Fruit fly (Drosophila melanogaster) whole organism, embryonic: Measurements from ENCODE around the gene CG9733.

Experiments
- Atf6 ChIP-seq: fragments of 200-800 bp; sonication (Bioruptor generic); IDR thresholded peaks from 2 replicates; pipeline ENCODE4 v1.3.6; 2022; ENCODE audit warnings: missing biosample characterization, missing genetic modification characterization
- Blimp-1 ChIP-seq: fragments of 200-800 bp; sonication (Bioruptor generic); optimal IDR thresholded peaks from 3 replicates; lab custom pipeline; 2018; ENCODE audit warnings: missing biosample characterization, missing genetic modification characterization, mild to moderate bottlenecking, moderate library complexity, missing genetic modification reagents
- CG1024 ChIP-seq: fragments of 200-800 bp; sonication (Bioruptor generic); IDR thresholded peaks from 2 replicates; pipeline ENCODE4 v1.3.6; 2022; ENCODE audit warnings: missing biosample characterization, missing genetic modification characterization
- CG10431 ChIP-seq: fragments of 200-800 bp; sonication (Bioruptor generic); optimal IDR thresholded peaks from 3 replicates; lab custom pipeline; 2018; ENCODE audit warnings: missing biosample characterization, mild to moderate bottlenecking, missing genetic modification characterization
- CG11723 ChIP-seq: fragments of 200-800 bp; sonication (Bioruptor generic); optimal IDR thresholded peaks from 2 replicates; lab custom pipeline; 2017; ENCODE audit warnings: missing biosample characterization, mild to moderate bottlenecking, missing genetic modification characterization
- CG12769 ChIP-seq: fragments of 200-800 bp; sonication (Bioruptor generic); optimal IDR thresholded peaks from 2 replicates; lab custom pipeline; 2019; ENCODE audit warnings: missing biosample characterization, mild to moderate bottlenecking, missing genetic modification characterization, moderate library complexity
- CG13287 ChIP-seq: fragments of 200-800 bp; sonication (Bioruptor generic); IDR thresholded peaks from 2 replicates; pipeline ENCODE4 v1.3.6; 2022; ENCODE audit warnings: missing biosample characterization, missing genetic modification characterization; ENCODE audit not compliant: partially characterized antibody
- CG13296 ChIP-seq: fragments of 200-800 bp; sonication (Bioruptor generic); optimal IDR thresholded peaks from 3 replicates; lab custom pipeline; 2018; ENCODE audit warnings: missing biosample characterization, mild to moderate bottlenecking, missing genetic modification characterization
- CG14667 ChIP-seq: fragments of 200-800 bp; sonication (Bioruptor generic); IDR thresholded peaks from 2 replicates; pipeline ENCODE4 v1.3.6; 2022; ENCODE audit warnings: missing biosample characterization, missing genetic modification characterization
- CG15269 ChIP-seq: fragments of 200-800 bp; sonication (Bioruptor generic); optimal IDR thresholded peaks from 2 replicates; lab custom pipeline; 2018; ENCODE audit warnings: missing biosample characterization, mild to moderate bottlenecking, missing genetic modification characterization, moderate library complexity
- CG3065 ChIP-seq: fragments of 200-800 bp; sonication (Bioruptor generic); optimal IDR thresholded peaks from 2 replicates; lab custom pipeline; 2016; ENCODE audit warnings: missing biosample characterization, missing genetic modification characterization
- CG32772 ChIP-seq: fragments of 200-800 bp; sonication (Bioruptor generic); IDR thresholded peaks from 2 replicates; pipeline ENCODE4 v1.3.6; 2022; ENCODE audit warnings: missing biosample characterization, missing genetic modification characterization
- CG33557 ChIP-seq: fragments of 200-800 bp; sonication (Bioruptor generic); optimal IDR thresholded peaks from 2 replicates; lab custom pipeline; 2019; ENCODE audit warnings: missing biosample characterization, mild to moderate bottlenecking, missing genetic modification characterization, moderate library complexity
- CG6254 ChIP-seq: fragments of 200-800 bp; sonication (Bioruptor generic); optimal IDR thresholded peaks from 3 replicates; lab custom pipeline; 2017; ENCODE audit warnings: mild to moderate bottlenecking, missing biosample characterization, missing genetic modification reagents, missing genetic modification characterization
- CG8089 ChIP-seq: fragments of 200-800 bp; sonication (Bioruptor generic); optimal IDR thresholded peaks from 3 replicates; lab custom pipeline; 2016; ENCODE audit warnings: missing biosample characterization, missing genetic modification characterization
- CTCF ChIP-seq: fragments of 200-800 bp; sonication (Bioruptor generic); optimal IDR thresholded peaks from 2 replicates; lab custom pipeline; 2017; ENCODE audit warnings: missing biosample characterization, mild to moderate bottlenecking, missing genetic modification characterization, moderate library complexity
- CrebB ChIP-seq: fragments of 200-800 bp; sonication (Bioruptor generic); optimal IDR thresholded peaks from 3 replicates; lab custom pipeline; 2018; ENCODE audit warnings: missing biosample characterization, mild to moderate bottlenecking, missing genetic modification characterization
- Ets65A ChIP-seq: fragments of 200-800 bp; sonication (Bioruptor generic); peaks from one replicate; lab custom pipeline; 2016; ENCODE audit warnings: missing biosample characterization, missing genetic modification characterization
- HHEX ChIP-seq: fragments of 200-800 bp; sonication (Bioruptor generic); optimal IDR thresholded peaks from 3 replicates; lab custom pipeline; 2017; ENCODE audit warnings: missing biosample characterization, mild to moderate bottlenecking, missing genetic modification characterization, missing genetic modification reagents
- Kr ChIP-seq: fragments of 200-800 bp; sonication (Bioruptor generic); optimal IDR thresholded peaks from 2 replicates; lab custom pipeline; 2017; ENCODE audit warnings: missing biosample characterization, mild to moderate bottlenecking, missing genetic modification characterization
- MESR4 ChIP-seq: fragments of 200-800 bp; sonication (Bioruptor generic); optimal IDR thresholded peaks from 2 replicates; lab custom pipeline; 2018; ENCODE audit warnings: missing biosample characterization, mild to moderate bottlenecking, missing genetic modification characterization, moderate library complexity
- Mad ChIP-seq: fragments of 200-800 bp; sonication (Bioruptor generic); optimal IDR thresholded peaks from 2 replicates; lab custom pipeline; 2016; ENCODE audit warnings: missing biosample characterization, missing genetic modification characterization
- Med ChIP-seq: fragments of 200-800 bp; sonication (Bioruptor generic); peaks from one replicate; lab custom pipeline; 2016; ENCODE audit warnings: missing biosample characterization, missing genetic modification characterization, mild to moderate bottlenecking, inconsistent platforms, moderate library complexity
- Neu2 ChIP-seq: fragments of 200-800 bp; sonication (Bioruptor generic); optimal IDR thresholded peaks from 3 replicates; lab custom pipeline; 2016; ENCODE audit warnings: missing biosample characterization, missing genetic modification characterization, borderline replicate concordance
- Opbp ChIP-seq: fragments of 200-800 bp; sonication (Bioruptor generic); IDR thresholded peaks from 3 replicates; pipeline ENCODE4 v1.3.6; 2022; ENCODE audit warnings: missing biosample characterization, missing genetic modification characterization; ENCODE audit not compliant: partially characterized antibody
- Pdp1 ChIP-seq, 2 experiments: fragments of 200-800 bp; sonication (Bioruptor generic); optimal IDR thresholded peaks; 3 replicates each; lab custom pipeline; 2016; ENCODE audit warnings: missing biosample characterization in 2 of 2, missing genetic modification characterization in 2 of 2, mild to moderate bottlenecking in 1 of 2, moderate library complexity in 1 of 2
- ara ChIP-seq: fragments of 200-800 bp; sonication (Bioruptor generic); IDR thresholded peaks from 2 replicates; pipeline ENCODE4 v1.3.6; 2022; ENCODE audit warnings: missing biosample characterization, missing genetic modification characterization
- bowl ChIP-seq: fragments of 200-800 bp; sonication (Bioruptor generic); IDR thresholded peaks from 2 replicates; pipeline ENCODE4 v1.3.6; 2022; ENCODE audit warnings: missing biosample characterization, missing genetic modification characterization
- cato ChIP-seq: fragments of 200-800 bp; sonication (Bioruptor generic); optimal IDR thresholded peaks from 2 replicates; lab custom pipeline; 2016; ENCODE audit warnings: missing biosample characterization, missing genetic modification characterization, borderline replicate concordance
- gem ChIP-seq: fragments of 200-800 bp; sonication (Bioruptor generic); optimal IDR thresholded peaks from 2 replicates; lab custom pipeline; 2019; ENCODE audit warnings: missing biosample characterization, mild to moderate bottlenecking, missing genetic modification characterization, moderate library complexity
- gro ChIP-seq: fragments of 200-800 bp; sonication (Bioruptor generic); optimal IDR thresholded peaks from 2 replicates; lab custom pipeline; 2016; ENCODE audit warnings: missing biosample characterization, missing genetic modification characterization
- kah ChIP-seq: fragments of 200-800 bp; sonication (Bioruptor generic); optimal IDR thresholded peaks from 2 replicates; lab custom pipeline; 2018; ENCODE audit warnings: missing biosample characterization, mild to moderate bottlenecking, missing genetic modification characterization
- klu ChIP-seq: fragments of 200-800 bp; sonication (Bioruptor generic); IDR thresholded peaks from 2 replicates; pipeline ENCODE4 v1.3.6; 2022; ENCODE audit warnings: missing biosample characterization, missing genetic modification characterization
- kni ChIP-seq: fragments of 200-800 bp; sonication (Bioruptor generic); optimal IDR thresholded peaks from 3 replicates; lab custom pipeline; 2017; ENCODE audit warnings: mild to moderate bottlenecking, missing biosample characterization, missing genetic modification reagents, missing genetic modification characterization
- lab ChIP-seq: fragments of 200-800 bp; sonication (Bioruptor generic); optimal IDR thresholded peaks from 3 replicates; lab custom pipeline; 2017; ENCODE audit warnings: missing biosample characterization, missing genetic modification characterization, mild to moderate bottlenecking, moderate library complexity, missing genetic modification reagents
- nom ChIP-seq: fragments of 200-800 bp; sonication (Bioruptor generic); optimal IDR thresholded peaks from 2 replicates; lab custom pipeline; 2017; ENCODE audit warnings: missing biosample characterization, missing genetic modification characterization, mild to moderate bottlenecking, moderate library complexity, missing genetic modification reagents
- oc ChIP-seq: fragments of 200-800 bp; sonication (Bioruptor generic); optimal IDR thresholded peaks from 2 replicates; lab custom pipeline; 2018; ENCODE audit warnings: missing biosample characterization, mild to moderate bottlenecking, missing genetic modification characterization, moderate library complexity
- onecut ChIP-seq: fragments of 200-800 bp; sonication (Bioruptor generic); IDR thresholded peaks from 2 replicates; pipeline ENCODE4 v1.3.6; 2022; ENCODE audit warnings: missing biosample characterization, missing genetic modification characterization
- otp ChIP-seq: fragments of 200-800 bp; sonication (Bioruptor generic); IDR thresholded peaks from 3 replicates; pipeline ENCODE4, ENCODE4 v1.3.6; 2022; ENCODE audit warnings: missing biosample characterization, missing genetic modification characterization
- pros ChIP-seq: fragments of 200-800 bp; sonication (Bioruptor generic); optimal IDR thresholded peaks from 3 replicates; lab custom pipeline; 2019; ENCODE audit warnings: missing biosample characterization, mild to moderate bottlenecking, missing genetic modification characterization, moderate library complexity
- run ChIP-seq: fragments of 200-800 bp; sonication (Bioruptor generic); optimal IDR thresholded peaks from 3 replicates; lab custom pipeline; 2018; ENCODE audit warnings: missing biosample characterization, mild to moderate bottlenecking, missing genetic modification characterization
- salm ChIP-seq: fragments of 200-800 bp; sonication (Bioruptor generic); optimal IDR thresholded peaks from 2 replicates; lab custom pipeline; 2018; ENCODE audit warnings: missing biosample characterization, mild to moderate bottlenecking, missing genetic modification characterization
- slp2 ChIP-seq: fragments of 200-800 bp; sonication (Bioruptor generic); optimal IDR thresholded peaks from 2 replicates; lab custom pipeline; 2016; ENCODE audit warnings: missing biosample characterization, missing genetic modification characterization
- stwl ChIP-seq: fragments of 200-800 bp; sonication (Bioruptor generic); optimal IDR thresholded peaks from 3 replicates; lab custom pipeline; 2018; ENCODE audit warnings: missing biosample characterization, mild to moderate bottlenecking, missing genetic modification characterization, moderate library complexity
- tna ChIP-seq: fragments of 200-800 bp; sonication (Bioruptor generic); IDR thresholded peaks from 2 replicates; pipeline ENCODE4 v1.3.6; 2022; ENCODE audit warnings: missing biosample characterization, missing genetic modification characterization; ENCODE audit not compliant: partially characterized antibody
- trem ChIP-seq: fragments of 200-800 bp; optimal IDR thresholded peaks from 3 replicates; lab custom pipeline; 2019; ENCODE audit warnings: missing biosample characterization, mild to moderate bottlenecking, missing genetic modification characterization, moderate library complexity

The CG9733 gene

dm6 chr3R:30245739-30246589 is 539 bp downstream of the CG9733 start:
- no peak for TF ChIP-seq CG11723 (GFP tag; lab: Kevin White, UChicago)
- peak; percentile 91 for TF ChIP-seq Ets65A (GFP tag; lab: Kevin White, UChicago)

dm6 chr3R:30243262-30243815 is 3.2 kb downstream of the CG9733 start, which contains the start of gene CG9737:
CG9737 (minus strand) TSS chr3R:30243312.
- TF ChIP-seq CG32772 (GFP tag; lab: Robert Waterston, UW) (no peak), Blimp-1 (GFP tag; lab: Kevin White, UChicago) (peak; percentile 100), kni (peak; percentile 8), trem (tag; lab: Kevin White, UChicago) (no peak), CG33557 (GFP tag; lab: Kevin White, UChicago) (peak; percentile 46), Mad (GFP tag; lab: Kevin White, UChicago) (no peak), CTCF (peak; percentile 48), CG10431 (GFP tag; lab: Kevin White, UChicago) (peak; percentile 59), Pdp1 (GFP tag; optimal IDR thresholded peaks at IDR 0.05; lab: Kevin White, UChicago) (peak in 1 of 2 experiments; percentile 97), CG14667 (GFP tag; lab: Robert Waterston, UW) (no peak), gro (no peak), slp2 (GFP tag; lab: Kevin White, UChicago) (no peak), onecut (peak; percentile 36; the same call in 1 of the 2 replicates), cato (GFP tag; lab: Kevin White, UChicago) (no peak), kah (peak; percentile 5), CG15269 (tag; lab: Kevin White, UChicago) (peak; percentile 68), Kr (no peak), tna (GFP tag; lab: Robert Waterston, UW) (peak; percentile 18; the same call in 1 of the 2 replicates), bowl (GFP tag; lab: Robert Waterston, UW) (no peak), nom (GFP tag; lab: Kevin White, UChicago) (peak; percentile 98), salm (tag; lab: Kevin White, UChicago) (no peak), oc (tag; lab: Kevin White, UChicago) (peak; percentile 16), CrebB (tag; lab: Kevin White, UChicago) (peak; percentile 6), Opbp (GFP tag; lab: Robert Waterston, UW) (no peak), HHEX (GFP tag; lab: Kevin White, UChicago) (peak; percentile 14), CG12769 (peak; percentile 74), klu (GFP tag; lab: Robert Waterston, UW) (no peak), Atf6 (no peak), CG13287 (GFP tag; lab: Robert Waterston, UW) (peak; percentile 34; the same call in 1 of the 2 replicates), ara (no peak), gem (tag; lab: Kevin White, UChicago) (no peak), Neu2 (no peak), CG6254 (peak; percentile 65), CG8089 (GFP tag; lab: Kevin White, UChicago) (no peak), otp (GFP tag; lab: Robert Waterston, UW) (no peak), MESR4 (no peak), lab (GFP tag; lab: Kevin White, UChicago) (peak; percentile 25), pros (GFP tag; lab: Kevin White, UChicago) (peak; percentile 99), stwl (tag; lab: Kevin White, UChicago) (no peak), CG13296 (GFP tag; lab: Kevin White, UChicago) (peak; percentile 6), Med (GFP tag; lab: Kevin White, UChicago) (peak; percentile 25), CG3065 (GFP tag; lab: Kevin White, UChicago) (no peak), CG1024 (GFP tag; lab: Robert Waterston, UW) (no peak), run (tag; lab: Kevin White, UChicago) (peak; percentile 20)
